Worm (Caenorhabditis elegans): ENCODE measurements around the gene cutc-1.

The cutc-1 gene

DNA sequence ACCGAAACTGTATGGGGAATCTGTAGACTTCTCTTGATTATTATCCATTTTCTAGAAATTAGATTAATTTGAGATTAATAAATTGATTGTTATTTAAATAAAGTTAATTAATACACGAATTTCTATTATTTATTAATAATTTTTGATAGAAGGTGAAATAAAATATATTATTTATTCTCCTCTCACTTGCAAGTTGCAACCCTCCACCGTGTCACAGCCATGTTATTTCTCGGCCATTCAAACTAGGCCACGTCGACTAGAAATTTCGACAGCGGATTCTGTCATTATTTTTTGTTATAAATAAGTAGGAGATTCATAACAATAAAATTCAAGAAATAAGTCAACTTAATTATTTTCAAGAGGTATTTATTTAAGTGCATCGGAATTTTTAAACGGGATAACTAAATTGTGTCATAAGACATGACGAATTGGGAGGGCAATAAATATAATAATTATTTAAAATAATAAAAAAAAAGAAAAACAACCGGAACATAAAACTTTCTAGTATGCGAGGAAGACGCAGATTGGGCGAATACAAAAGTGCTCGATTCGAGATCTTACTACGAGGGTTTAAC, 40.2 kb upstream of the cutc-1 start, which contains the start of gene ufbp-1 (continued):
- TF ChIP-seq mxl-2 (GFP tag; conservative IDR thresholded peaks at IDR 0.05) (no peak), tag-97 (GFP tag; IDR thresholded peaks at IDR 0.05) (no peak), dmd-9 (GFP tag; IDR thresholded peaks at IDR 0.05) (peak; percentile 18; the same call in 1 of the 2 replicates), dmd-6 (GFP tag; IDR thresholded peaks at IDR 0.05) (peak; percentile 51; the same call in 1 of the 2 replicates), ztf-7 (tag; optimal IDR thresholded peaks at IDR 0.05) (peak; percentile 63), mep-1 (tag; optimal IDR thresholded peaks at IDR 0.05) (peak; percentile 96), sdz-12 (GFP tag; optimal IDR thresholded peaks at IDR 0.05) (peak; percentile 87), dve-1 (tag; optimal IDR thresholded peaks at IDR 0.05; ENCODE audit: insufficient read depth) (peak; percentile 89), hmg-1.1 (GFP tag; IDR thresholded peaks at IDR 0.05) (peak; percentile 70), zfp-2 (tag; optimal IDR thresholded peaks at IDR 0.05) (no peak), nhr-42 (GFP tag; IDR thresholded peaks at IDR 0.05) (peak; percentile 84), snpc-1.2 (GFP tag; IDR thresholded peaks at IDR 0.05) (peak; percentile 70), nhr-48 (tag; optimal IDR thresholded peaks at IDR 0.05) (peak; percentile 18), ceh-62 (tag; optimal IDR thresholded peaks at IDR 0.05) (no peak), nhr-6 (tag; optimal IDR thresholded peaks at IDR 0.05) (peak; percentile 52), hlh-11 (tag; optimal IDR thresholded peaks at IDR 0.05) (peak; percentile 83), nhr-102 (tag; optimal IDR thresholded peaks at IDR 0.05) (peak; percentile 68), cey-2 (tag; optimal IDR thresholded peaks at IDR 0.05; ENCODE audit: borderline replicate concordance, insufficient read depth) (no peak), ZK546.5 (tag; optimal IDR thresholded peaks at IDR 0.05) (no peak), T26A8.4 (GFP tag; IDR thresholded peaks at IDR 0.05) (peak; percentile 87; the same call in 1 of the 2 replicates), madf-5 (GFP tag; IDR thresholded peaks at IDR 0.05) (peak in 1 of 2 experiments; percentile 24; a peak in 2 of 4 replicates), lin-15B (tag; optimal IDR thresholded peaks at IDR 0.05) (no peak), ceh-82 (tag; optimal IDR thresholded peaks at IDR 0.05) (no peak), Y75B8A.6 (GFP tag; IDR thresholded peaks at IDR 0.05) (peak; percentile 52; the same call in 1 of the 2 replicates), daf-12 (tag; optimal IDR thresholded peaks at IDR 0.05) (no peak), mes-2 (tag; optimal IDR thresholded peaks at IDR 0.05; ENCODE audit: poor library complexity, severe bottlenecking) (peak; percentile 85), mdt-29 (GFP tag; IDR thresholded peaks at IDR 0.05) (0 out of 2 replicates have a peak, but pooled peaks have one; percentile 38), skn-1 (tag; optimal IDR thresholded peaks at IDR 0.05) (no peak)

DNA sequence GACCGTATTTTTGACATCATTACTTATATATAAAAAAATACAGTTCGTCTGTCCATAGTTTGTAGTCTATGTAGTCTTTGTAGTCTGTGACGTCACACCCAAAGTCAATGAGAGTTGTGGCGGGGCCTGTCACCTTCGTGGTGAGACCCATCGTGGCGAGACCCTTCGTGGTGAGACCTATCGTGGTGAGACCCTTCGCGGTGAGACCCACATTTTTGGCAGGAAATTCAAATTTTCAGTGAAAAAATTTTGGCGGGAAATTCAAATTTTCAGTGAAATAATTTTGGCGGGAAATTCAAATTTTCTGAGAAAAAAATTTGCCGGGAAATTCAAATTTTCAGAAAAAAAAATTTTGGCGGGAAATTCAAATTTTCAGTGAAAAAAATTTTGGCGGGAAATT, 37.9 kb upstream of the cutc-1 start:
- TF ChIP-seq D1046.2 (GFP tag; IDR thresholded peaks at IDR 0.05) (0 out of 2 replicates have a peak, but pooled peaks have one; percentile 16), nhr-42 (GFP tag; IDR thresholded peaks at IDR 0.05) (0 out of 2 replicates have a peak, but pooled peaks have one; percentile 28), lin-38 (GFP tag; IDR thresholded peaks at IDR 0.05) (peak; percentile 10; the same call in 1 of the 2 replicates)

DNA sequence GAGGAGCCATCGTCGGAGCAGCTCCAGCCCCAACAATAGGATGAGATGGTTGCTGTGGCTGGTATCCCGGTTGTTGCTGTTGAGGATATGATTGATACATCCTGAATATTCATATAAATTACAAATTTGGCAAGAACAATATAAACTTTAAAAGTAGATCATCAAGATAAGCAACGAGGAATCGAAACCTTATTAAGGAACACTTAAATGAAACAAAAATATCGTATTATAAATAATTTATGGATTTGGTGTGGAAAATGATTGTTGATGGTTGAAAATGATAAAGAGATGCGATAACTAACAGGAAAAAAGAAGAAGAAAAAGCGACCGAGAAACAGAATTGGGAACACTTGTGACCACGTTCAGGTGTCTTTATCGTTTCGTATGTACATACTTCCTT, 35.9 kb upstream of the cutc-1 start, which contains the start of gene pqn-96:
Gene pqn-96 (minus strand): TSS at position 101 of the 400 bp plus-strand sequence.
- TF ChIP-seq zag-1 (tag; optimal IDR thresholded peaks at IDR 0.05) (no peak), lin-29 (GFP tag; IDR thresholded peaks at IDR 0.05) (no peak), nhr-28 (tag; optimal IDR thresholded peaks at IDR 0.05) (peak; percentile 17), F44E2.7 (GFP tag; IDR thresholded peaks at IDR 0.05) (no peak), duxl-1 (tag; optimal IDR thresholded peaks at IDR 0.05; ENCODE audit: poor library complexity) (no peak), F49E8.2 (tag; optimal IDR thresholded peaks at IDR 0.05; ENCODE audit: borderline replicate concordance) (no peak), hlh-30 (tag; optimal IDR thresholded peaks at IDR 0.05; ENCODE audit: insufficient read depth) (peak; percentile 17), lir-3 (tag; optimal IDR thresholded peaks at IDR 0.05) (no peak), nhr-77 (tag; optimal IDR thresholded peaks at IDR 0.05) (no peak), unc-130 (GFP tag; optimal IDR thresholded peaks at IDR 0.05) (no peak), ztf-11 (tag; optimal IDR thresholded peaks at IDR 0.05) (no peak), daf-16 (GFP tag; optimal IDR thresholded peaks at IDR 0.05) (no peak), daf-16 (tag; optimal IDR thresholded peaks at IDR 0.05) (no peak), fkh-10 (GFP tag; optimal IDR thresholded peaks at IDR 0.05) (no peak), cey-2 (tag; optimal IDR thresholded peaks at IDR 0.05; ENCODE audit: borderline replicate concordance, insufficient read depth) (no peak), ceh-62 (tag; optimal IDR thresholded peaks at IDR 0.05) (no peak)

Measured in whole organism, L4 larva.